Fruit fly (Drosophila melanogaster) whole organism: ENCODE measurements around the gene CSN5.

Experiments
- CG8478 ChIP-seq: fragments of >200 bp; optimal IDR thresholded peaks from 2 replicates; lab custom pipeline; 2018; ENCODE audit warnings: inconsistent platforms
- Dll ChIP-seq: fragments of >200 bp; optimal IDR thresholded peaks from 2 replicates; lab custom pipeline; 2017
- EcR ChIP-seq, 2 experiments: fragments of >200 bp; optimal IDR thresholded peaks; 2 replicates each; lab custom pipeline; 2017; ENCODE audit warnings: missing biosample characterization in 2 of 2, missing genetic modification characterization in 2 of 2, missing genetic modification reagents in 2 of 2
- pan ChIP-seq: fragments of >200 bp; optimal IDR thresholded peaks from 2 replicates; lab custom pipeline; 2017
- psq ChIP-seq: fragments of >200 bp; optimal IDR thresholded peaks from 2 replicates; lab custom pipeline; 2017

dm6 chr3R:16480995-16481394 lies 11.1 kb downstream of the CSN5 start, which contains the start of gene Dhfr:
- TF ChIP-seq pan (lab: Kevin White, UChicago) = no peak
- no peak for TF ChIP-seq psq (lab: Kevin White, UChicago)
- no peak for TF ChIP-seq CG8478 (lab: Kevin White, UChicago)
- TF ChIP-seq Dll (lab: Kevin White, UChicago) = no peak
- TF ChIP-seq EcR (GFP tag; optimal IDR thresholded peaks at IDR 0.05; lab: Kevin White, UChicago) = no peak
